Worm (Caenorhabditis elegans) whole organism, young adult: ENCODE results near the gene D1044.6.

Experiments
- B0336.3 ChIP-seq: fragments of 200-800 bp; sonication (Bioruptor generic); IDR thresholded peaks from 2 replicates; pipeline ENCODE4 v1.3.6; 2022; ENCODE audit warnings: missing genetic modification characterization, missing compliant biosample characterization
- C17E4.6 ChIP-seq: fragments of 200-800 bp; sonication (Bioruptor generic); IDR thresholded peaks from 2 replicates; pipeline ENCODE4 v1.3.6; 2022; ENCODE audit warnings: missing genetic modification reagents, missing genetic modification characterization, missing compliant biosample characterization
- F10E7.11 ChIP-seq: sonication (generic microtip); optimal IDR thresholded peaks from 2 replicates; lab custom pipeline; 2017; ENCODE audit warnings: mild to moderate bottlenecking, missing genetic modification characterization, moderate library complexity, missing compliant biosample characterization
- F23B12.7 ChIP-seq: sonication (generic microtip); optimal IDR thresholded peaks from 2 replicates; lab custom pipeline; 2017; ENCODE audit warnings: missing genetic modification characterization, mild to moderate bottlenecking, missing compliant biosample characterization, antibody characterized with exemption, moderate library complexity; ENCODE audit not compliant: insufficient read depth
- F57A8.1 ChIP-seq: fragments of 200-800 bp; sonication (Bioruptor generic); optimal IDR thresholded peaks from 2 replicates; lab custom pipeline; 2018; ENCODE audit warnings: mild to moderate bottlenecking, missing genetic modification characterization, moderate library complexity, missing compliant biosample characterization
- K12H6.12 ChIP-seq: fragments of 200-800 bp; sonication (Bioruptor generic); optimal IDR thresholded peaks from 2 replicates; lab custom pipeline; 2018; ENCODE audit warnings: mild to moderate bottlenecking, missing genetic modification characterization, missing compliant biosample characterization
- T07F8.4 ChIP-seq: sonication (generic microtip); optimal IDR thresholded peaks from 2 replicates; lab custom pipeline; 2016; ENCODE audit warnings: mild to moderate bottlenecking, missing genetic modification characterization, moderate library complexity, missing compliant biosample characterization
- T26A5.8 ChIP-seq: sonication (generic microtip); optimal IDR thresholded peaks from 2 replicates; lab custom pipeline; 2016; ENCODE audit warnings: missing genetic modification characterization, missing compliant biosample characterization
- Y53F4B.3 ChIP-seq: fragments of 200-800 bp; sonication (Bioruptor generic); IDR thresholded peaks from 2 replicates; pipeline ENCODE4 v1.3.6; 2022; ENCODE audit warnings: missing genetic modification reagents, missing genetic modification characterization, missing compliant biosample characterization
- Y67H2A.10 ChIP-seq: fragments of 200-800 bp; sonication (Bioruptor generic); conservative IDR thresholded peaks from 2 replicates; pipeline ENCODE4 v1.3.6; 2022; ENCODE audit warnings: missing genetic modification reagents, missing genetic modification characterization, missing compliant biosample characterization
- ZK185.1 ChIP-seq: sonication (generic microtip); optimal IDR thresholded peaks from 2 replicates; lab custom pipeline; 2016; ENCODE audit warnings: mild to moderate bottlenecking, missing genetic modification characterization, missing compliant biosample characterization; ENCODE audit not compliant: poor library complexity, severe bottlenecking
- akir-1 ChIP-seq: fragments of 200-800 bp; sonication (Bioruptor generic); optimal IDR thresholded peaks from 2 replicates; lab custom pipeline; 2018; ENCODE audit warnings: mild to moderate bottlenecking, missing genetic modification characterization, moderate library complexity, missing compliant biosample characterization
- athp-1 ChIP-seq: sonication (generic microtip); optimal IDR thresholded peaks from 2 replicates; lab custom pipeline; 2017; ENCODE audit warnings: mild to moderate bottlenecking, missing genetic modification characterization, missing compliant biosample characterization
- attf-6 ChIP-seq: fragments of 200-800 bp; sonication (Bioruptor generic); IDR thresholded peaks from 2 replicates; pipeline ENCODE4 v1.3.6; 2022; ENCODE audit warnings: missing genetic modification reagents, missing genetic modification characterization, missing compliant biosample characterization
- bed-2 ChIP-seq: fragments of 200-800 bp; sonication (Bioruptor generic); IDR thresholded peaks from 2 replicates; pipeline ENCODE4 v1.3.6; 2022; ENCODE audit warnings: missing genetic modification reagents, missing genetic modification characterization, missing compliant biosample characterization
- die-1 ChIP-seq: sonication (generic microtip); optimal IDR thresholded peaks from 2 replicates; lab custom pipeline; 2016; ENCODE audit warnings: missing genotype, mild to moderate bottlenecking, missing genetic modification characterization, missing compliant biosample characterization
- dpl-1 ChIP-seq: fragments of 150-350 bp; optimal IDR thresholded peaks from 2 replicates; lab custom pipeline; 2014; ENCODE audit warnings: missing biosample characterization, missing genetic modification reagents, missing genetic modification characterization
- efl-1 ChIP-seq: fragments of 150-350 bp; optimal IDR thresholded peaks from 2 replicates; lab custom pipeline; 2014; ENCODE audit warnings: missing biosample characterization, missing genetic modification reagents, missing genetic modification characterization
- egl-44 ChIP-seq: fragments of 200-800 bp; sonication (Bioruptor generic); IDR thresholded peaks from 2 replicates; pipeline ENCODE4 v1.3.6; 2022; ENCODE audit warnings: missing genetic modification reagents, missing genetic modification characterization, missing compliant biosample characterization
- ets-4 ChIP-seq: fragments of 200-800 bp; sonication (Bioruptor generic); optimal IDR thresholded peaks from 2 replicates; lab custom pipeline; 2018; ENCODE audit warnings: mild to moderate bottlenecking, missing genetic modification characterization, missing compliant biosample characterization
- gei-17 ChIP-seq: fragments of 200-800 bp; sonication (Bioruptor generic); optimal IDR thresholded peaks from 2 replicates; lab custom pipeline; 2018; ENCODE audit warnings: mild to moderate bottlenecking, missing genetic modification characterization, missing compliant biosample characterization
- him-1 ChIP-seq: sonication (generic microtip); optimal IDR thresholded peaks from 2 replicates; lab custom pipeline; 2016; ENCODE audit warnings: missing genotype, missing genetic modification reagents, missing genetic modification characterization, missing compliant biosample characterization
- hlh-12 ChIP-seq: sonication (generic microtip); optimal IDR thresholded peaks from 2 replicates; lab custom pipeline; 2016; ENCODE audit warnings: missing genetic modification characterization, missing compliant biosample characterization
- hlh-26 ChIP-seq: fragments of 200-800 bp; sonication (Bioruptor generic); conservative IDR thresholded peaks from 2 replicates; pipeline ENCODE4 v1.3.6; 2022; ENCODE audit warnings: missing genetic modification reagents, missing genetic modification characterization, missing compliant biosample characterization
- hrde-1 ChIP-seq: sonication (generic microtip); optimal IDR thresholded peaks from 2 replicates; lab custom pipeline; 2016; ENCODE audit warnings: missing genetic modification characterization, mild to moderate bottlenecking, missing compliant biosample characterization, moderate library complexity, missing genotype, missing genetic modification reagents, borderline replicate concordance
- hsf-1 ChIP-seq: fragments of 200-800 bp; sonication (Bioruptor generic); IDR thresholded peaks from 2 replicates; pipeline ENCODE4 v1.3.6; 2022; ENCODE audit warnings: missing genetic modification reagents, missing genetic modification characterization, missing compliant biosample characterization
- lin-54 ChIP-seq: fragments of 200-800 bp; sonication (Bioruptor generic); optimal IDR thresholded peaks from 2 replicates; lab custom pipeline; 2018; ENCODE audit warnings: mild to moderate bottlenecking, missing genetic modification characterization, missing compliant biosample characterization
- lsl-1 ChIP-seq: fragments of 200-800 bp; sonication (Bioruptor generic); optimal IDR thresholded peaks from 2 replicates; lab custom pipeline; 2018; ENCODE audit warnings: mild to moderate bottlenecking, missing genetic modification characterization, moderate library complexity, missing compliant biosample characterization
- madf-6 ChIP-seq: fragments of 200-800 bp; sonication (Bioruptor generic); IDR thresholded peaks from 2 replicates; pipeline ENCODE4 v1.3.6; 2022; ENCODE audit warnings: missing genetic modification reagents, missing genetic modification characterization, missing compliant biosample characterization
- mel-28 ChIP-seq: sonication (generic microtip); optimal IDR thresholded peaks from 2 replicates; lab custom pipeline; 2016; ENCODE audit warnings: borderline replicate concordance, mild to moderate bottlenecking, missing genetic modification characterization, missing compliant biosample characterization
- mxl-1 ChIP-seq: sonication (generic microtip); optimal IDR thresholded peaks from 2 replicates; lab custom pipeline; 2016; ENCODE audit warnings: missing genetic modification characterization, missing compliant biosample characterization
- nfya-1 ChIP-seq: sonication (generic microtip); optimal IDR thresholded peaks from 2 replicates; lab custom pipeline; 2017; ENCODE audit warnings: antibody characterized with exemption, missing compliant biosample characterization, missing genetic modification characterization, borderline replicate concordance; ENCODE audit not compliant: insufficient read depth
- nfyb-1 ChIP-seq: fragments of 200-800 bp; sonication (Bioruptor generic); IDR thresholded peaks from 2 replicates; pipeline ENCODE4 v1.3.6; 2022; ENCODE audit warnings: missing genetic modification reagents, missing genetic modification characterization, missing compliant biosample characterization
- nhr-179 ChIP-seq: sonication (generic microtip); optimal IDR thresholded peaks from 2 replicates; lab custom pipeline; 2016; ENCODE audit warnings: mild to moderate bottlenecking, missing genetic modification characterization, missing compliant biosample characterization
- rcor-1 ChIP-seq: fragments of 200-800 bp; sonication (Bioruptor generic); IDR thresholded peaks from 2 replicates; pipeline ENCODE4 v1.3.6; 2022; ENCODE audit warnings: missing genetic modification reagents, missing genetic modification characterization, missing compliant biosample characterization
- rec-8 ChIP-seq, 2 experiments: sonication (generic microtip); optimal IDR thresholded peaks; 2 replicates each; lab custom pipeline; 2016; ENCODE audit warnings: mild to moderate bottlenecking in 2 of 2, missing genetic modification characterization in 2 of 2, missing genetic modification reagents in 2 of 2, missing genotype in 2 of 2, missing biosample characterization in 1 of 2, missing compliant biosample characterization in 1 of 2, moderate library complexity in 1 of 2
- repo-1 ChIP-seq: sonication (generic microtip); optimal IDR thresholded peaks from 2 replicates; lab custom pipeline; 2017; ENCODE audit warnings: mild to moderate bottlenecking, missing genetic modification characterization, missing compliant biosample characterization
- sea-2 ChIP-seq: fragments of 200-800 bp; sonication (Bioruptor generic); IDR thresholded peaks from 2 replicates; pipeline ENCODE4 v1.3.6; 2022; ENCODE audit warnings: missing genetic modification characterization, missing compliant biosample characterization
- snpc-1.3 ChIP-seq: sonication (generic microtip); optimal IDR thresholded peaks from 2 replicates; lab custom pipeline; 2017; ENCODE audit warnings: missing genetic modification characterization, mild to moderate bottlenecking, missing compliant biosample characterization, antibody characterized with exemption, moderate library complexity, missing genotype, missing genetic modification reagents; ENCODE audit not compliant: insufficient read depth
- somi-1 ChIP-seq: fragments of 200-800 bp; sonication (Bioruptor generic); optimal IDR thresholded peaks from 2 replicates; lab custom pipeline; 2018; ENCODE audit warnings: mild to moderate bottlenecking, missing genetic modification characterization, missing compliant biosample characterization
- tbx-9 ChIP-seq: sonication (generic microtip); optimal IDR thresholded peaks from 2 replicates; lab custom pipeline; 2016; ENCODE audit warnings: borderline replicate concordance, missing genetic modification characterization, inconsistent platforms, missing compliant biosample characterization
- xnd-1 ChIP-seq: sonication (generic microtip); optimal IDR thresholded peaks from 2 replicates; lab custom pipeline; 2016; ENCODE audit warnings: missing genotype, missing genetic modification reagents, missing genetic modification characterization, missing compliant biosample characterization
- zfh-2 ChIP-seq: fragments of 200-800 bp; sonication (Bioruptor generic); conservative IDR thresholded peaks from 2 replicates; pipeline ENCODE4 v1.3.6; 2022; ENCODE audit warnings: missing genetic modification reagents, missing genetic modification characterization, missing compliant biosample characterization

D1044.6 gene

DNA sequence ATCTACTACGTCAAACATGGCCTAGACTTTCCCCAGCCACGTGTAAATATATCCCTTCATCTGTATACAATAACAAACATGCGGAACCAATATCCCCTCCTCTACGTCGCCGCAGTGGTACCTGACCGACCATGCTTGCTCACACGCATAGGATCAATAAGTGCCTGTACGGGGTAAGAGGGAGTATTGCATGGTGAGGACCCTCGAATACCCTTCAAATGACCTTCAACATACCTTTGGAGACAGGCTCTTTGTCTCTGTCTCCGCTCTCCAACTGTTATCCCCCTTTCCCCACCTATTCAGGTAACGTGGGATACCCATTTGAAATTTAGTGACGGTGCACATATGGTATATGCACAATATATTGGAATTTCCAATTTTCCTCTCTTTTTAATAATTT is 17.0 kb downstream of the D1044.6 start, which contains the start of gene dex-1:
Gene dex-1, plus strand, starts transcription at position 132 of the 400 bp plus-strand sequence.
- TF ChIP-seq rec-8 (tag; optimal IDR thresholded peaks at IDR 0.05; lab: Kevin White, UChicago), result no peak
- no peak for TF ChIP-seq hlh-12 (tag; lab: Kevin White, UChicago)
- TF ChIP-seq F57A8.1 (GFP tag; lab: Kevin White, UChicago), result no peak
- TF ChIP-seq nfya-1 (tag; lab: Kevin White, UChicago), result no peak
- no peak for TF ChIP-seq K12H6.12 (tag; lab: Kevin White, UChicago)
- no peak for TF ChIP-seq B0336.3 (GFP tag; lab: Robert Waterston, UW)
- TF ChIP-seq hlh-26 (GFP tag; lab: Robert Waterston, UW), result no peak
- TF ChIP-seq egl-44 (GFP tag; lab: Robert Waterston, UW), result no peak
- no peak for TF ChIP-seq nhr-179 (tag; lab: Kevin White, UChicago)
- TF ChIP-seq gei-17 (GFP tag; lab: Kevin White, UChicago), result no peak
- TF ChIP-seq ets-4, result no peak

DNA sequence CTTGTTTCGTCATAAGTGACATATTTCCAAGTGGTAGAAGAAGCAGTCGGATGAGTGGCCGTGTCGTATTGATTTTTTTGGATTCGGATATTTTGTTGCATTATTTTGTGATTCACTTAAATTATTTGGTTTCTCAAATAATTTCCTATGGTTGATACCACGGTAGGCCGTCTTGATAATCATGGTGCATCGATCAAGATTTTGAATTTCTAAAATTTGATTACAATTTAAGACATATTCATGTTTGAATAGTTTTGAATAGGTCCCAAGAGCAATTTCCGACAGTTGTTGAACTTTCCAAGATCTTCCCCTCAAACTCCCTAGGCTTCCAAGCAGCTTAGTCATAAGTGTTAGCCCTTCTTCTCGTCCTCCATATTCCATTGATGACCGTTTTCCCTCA is 21.0 kb downstream of the D1044.6 start, which contains the start of gene D1044.4:
Gene D1044.4, minus strand, starts transcription at position 101 of the 400 bp plus-strand sequence.
- TF ChIP-seq Y67H2A.10 (no peak), K12H6.12 (tag; lab: Kevin White, UChicago) (no peak), die-1 (tag; lab: Kevin White, UChicago) (no peak), B0336.3 (GFP tag; lab: Robert Waterston, UW) (no peak), bed-2 (GFP tag; lab: Robert Waterston, UW) (no peak), ZK185.1 (no peak), hsf-1 (GFP tag; lab: Robert Waterston, UW) (no peak), akir-1 (GFP tag; lab: Kevin White, UChicago) (no peak)

DNA sequence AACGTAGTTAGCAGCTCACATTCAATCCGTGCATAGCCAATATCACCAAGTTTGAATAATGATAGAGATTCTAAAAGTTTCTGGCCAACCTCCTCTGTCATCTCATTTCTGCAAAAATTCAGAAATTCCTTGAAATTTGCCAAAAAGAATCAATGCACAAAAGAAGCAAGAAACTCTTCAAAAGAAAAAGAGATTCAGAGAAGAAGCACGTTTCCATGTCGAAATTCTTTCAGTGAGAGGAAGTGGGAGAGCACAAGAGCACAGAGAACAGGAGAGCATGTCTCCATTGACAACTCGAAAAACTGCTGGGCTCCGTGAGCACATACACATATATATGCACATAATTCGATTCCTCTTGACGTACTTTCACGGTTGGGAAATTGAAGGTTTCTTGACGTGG is 25.6 kb downstream of the D1044.6 start, which contains the start of gene nekl-4:
Gene nekl-4, minus strand, starts transcription at position 101 of the 400 bp plus-strand sequence.
- TF ChIP-seq F10E7.11 (no peak), lsl-1 (no peak), T26A5.8 (tag; lab: Kevin White, UChicago) (no peak), hrde-1 (tag; lab: Kevin White, UChicago) (no peak), snpc-1.3 (no peak), lin-54 (no peak), him-1 (tag; lab: Kevin White, UChicago) (no peak), T07F8.4 (tag; lab: Kevin White, UChicago) (no peak), athp-1 (tag; lab: Kevin White, UChicago) (no peak), mel-28 (tag; lab: Kevin White, UChicago) (no peak), attf-6 (GFP tag; lab: Robert Waterston, UW) (no peak), rcor-1 (GFP tag; lab: Robert Waterston, UW) (no peak), Y53F4B.3 (no peak), sea-2 (no peak), hlh-12 (tag; lab: Kevin White, UChicago) (no peak), zfh-2 (GFP tag; lab: Robert Waterston, UW) (no peak), xnd-1 (tag; lab: Kevin White, UChicago) (no peak), dpl-1 (GFP tag; lab: Kevin White, UChicago) (no peak)

DNA sequence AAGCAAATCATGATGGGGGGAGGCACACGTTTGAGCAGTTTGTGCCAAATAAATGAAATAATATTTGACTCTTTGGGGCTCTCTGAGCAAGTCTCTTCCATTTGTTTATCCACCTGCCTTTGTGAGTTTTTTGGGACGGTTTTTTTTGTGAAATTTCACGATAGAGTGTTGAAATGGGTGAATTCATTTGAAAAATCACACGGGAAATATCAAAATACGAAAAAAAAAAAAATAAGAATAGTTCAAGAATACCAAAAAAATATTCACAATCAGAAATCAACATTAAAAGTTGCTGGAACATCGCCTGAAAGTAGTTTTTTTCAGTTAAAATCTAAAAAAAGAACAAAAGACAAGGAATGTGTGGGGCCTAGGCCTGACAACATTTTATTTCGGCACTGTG is 30.5 kb downstream of the D1044.6 start, which contains the start of gene pqn-25:
Gene pqn-25, minus strand, starts transcription at position 101 of the 400 bp plus-strand sequence.
- TF ChIP-seq madf-6 (GFP tag; lab: Robert Waterston, UW), result no peak
- TF ChIP-seq efl-1, result no peak
- no peak for TF ChIP-seq somi-1 (GFP tag; lab: Kevin White, UChicago)
- no peak for TF ChIP-seq gei-17 (GFP tag; lab: Kevin White, UChicago)
- no peak for TF ChIP-seq C17E4.6 (GFP tag; lab: Robert Waterston, UW)
- no peak for TF ChIP-seq K12H6.12 (tag; lab: Kevin White, UChicago)
- no peak for TF ChIP-seq F23B12.7
- no peak for TF ChIP-seq tbx-9 (tag; lab: Kevin White, UChicago)
- TF ChIP-seq repo-1 (tag; lab: Kevin White, UChicago), result no peak
- no peak for TF ChIP-seq nfyb-1 (GFP tag; lab: Robert Waterston, UW)
- TF ChIP-seq mxl-1 (tag; lab: Kevin White, UChicago), result no peak
